Fruit fly (Drosophila melanogaster) Kc167 (cell line): ENCODE data around the gene CG8960.

Experiments
- Myc ChIP-seq: fragments of >200 bp; optimal IDR thresholded peaks from 2 replicates; lab custom pipeline; 2017; ENCODE audit warnings: missing external identifiers
- Sin3A ChIP-seq: fragments of >200 bp; optimal IDR thresholded peaks from 2 replicates; lab custom pipeline; 2018; ENCODE audit warnings: missing external identifiers
- h ChIP-seq: fragments of >200 bp; optimal IDR thresholded peaks from 3 replicates; lab custom pipeline; 2018; ENCODE audit warnings: missing external identifiers
- insv ChIP-seq: fragments of >200 bp; optimal IDR thresholded peaks from 3 replicates; lab custom pipeline; 2018; ENCODE audit warnings: missing external identifiers
- psq ChIP-seq: fragments of >200 bp; optimal IDR thresholded peaks from 2 replicates; lab custom pipeline; 2017; ENCODE audit warnings: missing external identifiers
- ttk ChIP-seq: sonication (Bioruptor generic); optimal IDR thresholded peaks from 2 replicates; lab custom pipeline; 2017; ENCODE audit warnings: missing external identifiers

The CG8960 gene

DNA sequence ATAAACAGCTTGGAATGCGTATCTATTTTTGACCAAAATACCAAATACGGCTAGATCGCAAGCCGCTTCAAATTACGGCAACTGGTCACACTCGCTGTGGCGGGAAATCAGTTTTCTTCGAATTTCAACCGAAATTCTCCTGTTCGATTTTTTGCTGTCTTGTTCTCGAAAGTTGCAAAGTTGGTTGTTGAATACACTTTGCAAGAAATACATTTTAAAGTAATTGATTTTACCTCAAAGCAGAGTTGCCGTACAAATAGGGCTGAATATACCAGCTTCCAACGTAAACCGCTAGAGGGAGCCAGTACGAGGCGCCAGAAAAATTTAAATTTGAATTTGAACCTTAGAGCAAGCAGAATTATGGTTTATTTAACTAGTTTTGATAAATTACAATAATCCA is 40.2 kb downstream of the CG8960 start, which contains the start of gene CG9018:
Gene CG9018 (minus strand): TSS at position 43 of the 400 bp plus-strand sequence.
- TF ChIP-seq Sin3A (lab: Kevin White, UChicago) (no peak), h (lab: Kevin White, UChicago) (no peak), insv (lab: Kevin White, UChicago) (no peak), ttk (lab: Kevin White, UChicago) (no peak), psq (no peak), Myc (no peak)

DNA sequence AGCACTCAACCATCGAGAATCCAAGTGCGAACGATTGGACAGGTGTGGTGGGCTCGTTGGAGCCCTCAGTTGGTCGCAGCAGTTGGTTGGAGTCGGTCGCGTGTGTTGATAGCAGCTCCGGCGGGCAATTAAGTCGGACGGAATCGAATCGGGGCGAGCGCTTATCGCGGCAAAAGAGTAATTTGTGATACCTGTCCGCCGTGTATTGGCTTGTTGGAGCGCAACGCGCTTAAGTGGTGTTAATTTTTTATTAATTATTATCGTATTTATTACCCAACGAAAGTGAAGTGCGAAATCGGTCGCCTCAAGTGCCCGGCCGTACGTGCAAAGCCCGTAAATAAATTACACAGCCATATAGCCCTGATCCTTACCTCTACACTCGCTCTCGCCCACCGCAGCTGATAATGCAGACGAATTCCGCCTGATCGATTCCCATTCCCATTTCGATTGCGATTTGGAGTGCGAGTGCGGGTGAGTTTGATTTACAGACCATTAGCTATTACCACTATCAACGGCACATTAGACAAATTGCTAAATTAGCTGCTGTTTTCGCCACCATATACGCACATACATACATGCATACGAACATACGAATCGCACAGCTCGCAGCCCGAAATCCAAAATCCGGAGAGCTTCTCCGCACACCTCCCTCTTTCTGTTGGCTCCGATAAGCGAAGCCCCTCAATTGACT is 40.9 kb downstream of the CG8960 start, which contains the start of gene ACXD:
Gene ACXD (plus strand): TSS at position 66 of the 691 bp plus-strand sequence.
- TF ChIP-seq Sin3A (lab: Kevin White, UChicago) (no peak), h (lab: Kevin White, UChicago) (no peak), ttk (lab: Kevin White, UChicago) (no peak), psq (no peak), insv (lab: Kevin White, UChicago) (no peak), Myc (no peak)

DNA sequence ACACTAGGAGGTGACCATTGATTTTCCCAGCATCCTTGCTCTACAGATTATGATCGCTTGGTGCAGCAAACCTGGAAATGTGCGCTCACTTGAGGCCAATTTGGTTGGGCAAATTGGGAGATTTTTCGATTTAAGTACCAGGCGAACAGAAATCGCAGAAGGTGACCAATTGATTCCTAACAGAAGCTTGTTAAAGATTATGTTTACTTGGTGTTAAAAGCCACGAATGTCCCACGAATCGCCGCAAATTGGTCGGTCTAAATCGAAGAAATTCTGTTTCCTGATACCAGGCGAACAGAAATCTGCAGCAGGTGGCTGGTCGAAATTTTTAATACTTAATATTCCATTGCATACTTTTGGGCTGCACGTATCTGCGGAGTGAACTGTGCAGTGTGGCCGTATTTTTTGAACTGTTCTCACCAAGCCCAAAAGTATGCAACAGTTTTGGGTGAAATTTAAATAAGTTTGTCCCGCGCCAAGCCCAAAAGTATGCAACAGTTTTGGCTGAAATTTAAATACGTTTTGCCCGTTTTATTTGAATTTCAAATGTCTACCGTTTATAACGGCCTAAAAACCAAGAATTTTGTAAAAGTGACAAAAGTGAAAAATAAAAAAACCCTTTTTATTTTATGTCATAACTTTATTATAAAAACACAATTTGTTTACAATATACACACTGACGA is 47.2 kb downstream of the CG8960 start, which contains the start of gene CG32301:
Gene CG32301 (plus strand): TSS at position 633 of the 683 bp plus-strand sequence.
- no peak for TF ChIP-seq psq
- no peak for TF ChIP-seq Myc
- no peak for TF ChIP-seq h (lab: Kevin White, UChicago)
- no peak for TF ChIP-seq insv (lab: Kevin White, UChicago)
- no peak for TF ChIP-seq Sin3A (lab: Kevin White, UChicago)
- TF ChIP-seq ttk (lab: Kevin White, UChicago), result no peak
